In the genomic region with DNA sequence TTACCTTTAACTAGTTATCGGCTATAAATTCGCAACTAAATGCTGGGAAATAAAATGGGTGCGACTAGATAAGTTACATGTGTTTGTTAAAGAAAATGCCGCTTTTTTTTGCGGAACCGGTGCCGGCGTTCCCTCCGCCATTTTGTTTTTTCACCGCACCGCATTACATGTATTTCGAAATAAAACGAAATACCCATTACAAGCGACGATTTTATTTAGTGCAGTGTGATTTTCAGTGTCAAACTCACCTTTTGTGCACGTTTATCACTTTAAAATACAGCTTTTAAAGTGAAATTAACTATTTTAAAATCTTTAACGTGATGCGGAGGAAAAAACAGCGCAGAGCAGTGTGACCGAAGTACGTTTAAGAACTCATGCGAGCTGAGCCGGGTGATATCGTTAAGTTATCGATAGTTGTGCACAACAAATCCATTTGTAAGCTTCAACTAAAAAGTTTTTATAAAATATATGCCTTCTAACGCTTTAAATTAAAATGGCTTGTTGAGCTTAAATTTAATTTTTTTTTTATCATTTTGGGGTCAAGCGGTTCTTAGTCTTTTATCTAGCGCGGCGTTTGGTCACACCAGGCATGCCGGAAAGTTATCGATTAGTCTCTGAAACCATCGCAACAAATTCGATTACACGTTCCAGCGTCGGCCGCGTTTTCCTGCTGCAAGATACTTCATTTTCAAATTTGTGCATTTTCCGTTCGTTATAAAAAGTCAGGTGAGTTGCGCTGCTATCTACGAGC, we compare ENCODE assay signal across 1 fruit fly cellular context.
TF ChIP-seq lines count a peak whose summit lies in the region.

Hel25E (minus strand) TSS at position 380 of the 751 bp plus-strand sequence.
Lam (plus strand) TSS at position 546 of the 751 bp plus-strand sequence.

TF ChIP-seq in whole organism, embryonic, 481 proteins besides CTCF, POLR2A, EP300 and RAD21 (continued from another document):
- no peak for TF ChIP-seq psq (GFP tag; optimal IDR thresholded peaks at IDR 0.05; lab: Kevin White, UChicago)
- TF ChIP-seq dmrt99B (tag; optimal IDR thresholded peaks at IDR 0.05; lab: Kevin White, UChicago): no peak
- TF ChIP-seq Ptx1 (GFP tag; IDR thresholded peaks at IDR 0.05; lab: Robert Waterston, UW): no peak
- no peak for TF ChIP-seq sd (tag; optimal IDR thresholded peaks at IDR 0.05; lab: Kevin White, UChicago)
- no peak for TF ChIP-seq CG10274 (GFP tag; optimal IDR thresholded peaks at IDR 0.05; lab: Kevin White, UChicago)
- no peak for TF ChIP-seq CG8765 (GFP tag; IDR thresholded peaks at IDR 0.05; lab: Robert Waterston, UW)
- TF ChIP-seq Dad (GFP tag; optimal IDR thresholded peaks at IDR 0.05; lab: Kevin White, UChicago): no peak
- TF ChIP-seq CG4617 (GFP tag; optimal IDR thresholded peaks at IDR 0.05; lab: Kevin White, UChicago; ENCODE audit: borderline replicate concordance): peak; percentile 19
- no peak for TF ChIP-seq Ravus (GFP tag; IDR thresholded peaks at IDR 0.05; lab: Robert Waterston, UW)
- no peak for TF ChIP-seq eyg (GFP tag; optimal IDR thresholded peaks at IDR 0.05; lab: Kevin White, UChicago)
- TF ChIP-seq CG14860 (GFP tag; IDR thresholded peaks at IDR 0.05; lab: Robert Waterston, UW; ENCODE audit: partially characterized antibody): peak; percentile 66; the same call in 1 of the 3 replicates
- TF ChIP-seq Camta (GFP tag; optimal IDR thresholded peaks at IDR 0.05; lab: Kevin White, UChicago): no peak
- no peak for TF ChIP-seq dati (GFP tag; IDR thresholded peaks at IDR 0.05; lab: Robert Waterston, UW)
- peak; percentile 35; the same call in 1 of the 2 replicates for TF ChIP-seq CG9932 (GFP tag; IDR thresholded peaks at IDR 0.05; lab: Robert Waterston, UW)
- TF ChIP-seq CG18764 (GFP tag; optimal IDR thresholded peaks at IDR 0.05; lab: Kevin White, UChicago): no peak
- TF ChIP-seq luna (GFP tag; optimal IDR thresholded peaks at IDR 0.05; lab: Kevin White, UChicago): no peak
- TF ChIP-seq Ets65A (GFP tag; lab: Kevin White, UChicago): peak; percentile 80
- TF ChIP-seq exex (tag; optimal IDR thresholded peaks at IDR 0.05; lab: Kevin White, UChicago): no peak
- TF ChIP-seq CG7963 (GFP tag; IDR thresholded peaks at IDR 0.05; lab: Robert Waterston, UW; ENCODE audit: partially characterized antibody): peak; percentile 54; the same call in 2 of the 3 replicates
- no peak for TF ChIP-seq trh (GFP tag; optimal IDR thresholded peaks at IDR 0.05; lab: Kevin White, UChicago)
- no peak for TF ChIP-seq dmrt11E (tag; optimal IDR thresholded peaks at IDR 0.05; lab: Kevin White, UChicago)
- TF ChIP-seq sisA (GFP tag; IDR thresholded peaks at IDR 0.05; lab: Robert Waterston, UW): no peak
- peak; percentile 78 for TF ChIP-seq nerfin-2 (GFP tag; IDR thresholded peaks at IDR 0.05; lab: Robert Waterston, UW; ENCODE audit: partially characterized antibody)
- no peak for TF ChIP-seq CG32532 (GFP tag; IDR thresholded peaks at IDR 0.05; lab: Robert Waterston, UW)
- TF ChIP-seq CG9215 (GFP tag; IDR thresholded peaks at IDR 0.05; lab: Robert Waterston, UW): no peak
- TF ChIP-seq Chrac-16 (GFP tag; optimal IDR thresholded peaks at IDR 0.05; lab: Kevin White, UChicago): no peak
- no peak for TF ChIP-seq Ssrp (tag; optimal IDR thresholded peaks at IDR 0.05; lab: Kevin White, UChicago)
- TF ChIP-seq CG15514 (GFP tag; optimal IDR thresholded peaks at IDR 0.05; lab: Kevin White, UChicago): peak; percentile 73
- TF ChIP-seq prd (optimal IDR thresholded peaks at IDR 0.05; lab: Kevin White, UChicago): no peak
- TF ChIP-seq prd (GFP tag; IDR thresholded peaks at IDR 0.05; lab: Robert Waterston, UW): no peak
- no peak for TF ChIP-seq CG7745 (tag; optimal IDR thresholded peaks at IDR 0.05; lab: Kevin White, UChicago)
- no peak for TF ChIP-seq danr (GFP tag; IDR thresholded peaks at IDR 0.05; lab: Robert Waterston, UW)
- TF ChIP-seq CG10366 (GFP tag; IDR thresholded peaks at IDR 0.05; lab: Robert Waterston, UW): no peak
- no peak for TF ChIP-seq GATAe (GFP tag; conservative IDR thresholded peaks at IDR 0.05; lab: Robert Waterston, UW)
- TF ChIP-seq Hsf (GFP tag; optimal IDR thresholded peaks at IDR 0.05; lab: Kevin White, UChicago): no peak
- TF ChIP-seq Opbp (GFP tag; IDR thresholded peaks at IDR 0.05; lab: Robert Waterston, UW; ENCODE audit: partially characterized antibody): peak; percentile 76
- TF ChIP-seq mam (GFP tag; optimal IDR thresholded peaks at IDR 0.05; lab: Kevin White, UChicago): no peak
- no peak for TF ChIP-seq tgo (GFP tag; IDR thresholded peaks at IDR 0.05; lab: Robert Waterston, UW)
- TF ChIP-seq CG12219 (GFP tag; optimal IDR thresholded peaks at IDR 0.05; lab: Kevin White, UChicago): no peak
- no peak for TF ChIP-seq zf30C (GFP tag; optimal IDR thresholded peaks at IDR 0.05; lab: Kevin White, UChicago)
- no peak for TF ChIP-seq Xrp1 (GFP tag; IDR thresholded peaks at IDR 0.05; lab: Robert Waterston, UW)
- TF ChIP-seq sim (GFP tag; IDR thresholded peaks at IDR 0.05; lab: Robert Waterston, UW): no peak
- peak; percentile 93 for TF ChIP-seq sna (GFP tag; IDR thresholded peaks at IDR 0.05; lab: Robert Waterston, UW; ENCODE audit: partially characterized antibody)
- TF ChIP-seq Med (GFP tag; lab: Kevin White, UChicago): peak; percentile 81
- no peak for TF ChIP-seq CG7987 (GFP tag; optimal IDR thresholded peaks at IDR 0.05; lab: Kevin White, UChicago)
- TF ChIP-seq repo (GFP tag; optimal IDR thresholded peaks at IDR 0.05; lab: Kevin White, UChicago): no peak
- TF ChIP-seq ewg (GFP tag; optimal IDR thresholded peaks at IDR 0.05; lab: Kevin White, UChicago): peak; percentile 32
- peak; percentile 90 for TF ChIP-seq hbn (GFP tag; IDR thresholded peaks at IDR 0.05; lab: Robert Waterston, UW; ENCODE audit: partially characterized antibody)
- TF ChIP-seq CG18476 (GFP tag; optimal IDR thresholded peaks at IDR 0.05; lab: Kevin White, UChicago): no peak
- no peak for TF ChIP-seq NFAT (GFP tag; IDR thresholded peaks at IDR 0.05; lab: Robert Waterston, UW)
- no peak for TF ChIP-seq pan (optimal IDR thresholded peaks at IDR 0.05; lab: Kevin White, UChicago)
- TF ChIP-seq pan (GFP tag; optimal IDR thresholded peaks at IDR 0.05 in 1 of 2, IDR thresholded peaks at IDR 0.05 in 1 of 2): no peak
- peak; percentile 79 for TF ChIP-seq CG17186 (GFP tag; optimal IDR thresholded peaks at IDR 0.05; lab: Kevin White, UChicago)
- TF ChIP-seq CG10321 (GFP tag; IDR thresholded peaks at IDR 0.05; lab: Robert Waterston, UW): 0 out of 2 replicates have a peak, but pooled peaks have one; percentile 16
- no peak for TF ChIP-seq CG8924 (tag; optimal IDR thresholded peaks at IDR 0.05; lab: Kevin White, UChicago)
- no peak for TF ChIP-seq tap (tag; optimal IDR thresholded peaks at IDR 0.05; lab: Kevin White, UChicago)
- TF ChIP-seq wor (GFP tag; IDR thresholded peaks at IDR 0.05; lab: Robert Waterston, UW): no peak
- no peak for TF ChIP-seq CG13123 (GFP tag; optimal IDR thresholded peaks at IDR 0.05; lab: Kevin White, UChicago)
- TF ChIP-seq HLHmδ (GFP tag; optimal IDR thresholded peaks at IDR 0.05; lab: Kevin White, UChicago): no peak
- no peak for TF ChIP-seq Sox102F (GFP tag; optimal IDR thresholded peaks at IDR 0.05; lab: Kevin White, UChicago)
- no peak for TF ChIP-seq CG31224 (GFP tag; IDR thresholded peaks at IDR 0.05; lab: Robert Waterston, UW)
- TF ChIP-seq CG3847 (GFP tag; IDR thresholded peaks at IDR 0.05; lab: Robert Waterston, UW): peak; percentile 69
- TF ChIP-seq CrebB (tag; optimal IDR thresholded peaks at IDR 0.05; lab: Kevin White, UChicago): no peak
- no peak for TF ChIP-seq CG6765 (GFP tag; optimal IDR thresholded peaks at IDR 0.05; lab: Kevin White, UChicago)
- TF ChIP-seq gfzf (GFP tag; optimal IDR thresholded peaks at IDR 0.05; lab: Kevin White, UChicago): peak; percentile 94
- TF ChIP-seq vvl (GFP tag; IDR thresholded peaks at IDR 0.05; lab: Robert Waterston, UW): no peak
